Worm (Caenorhabditis elegans) whole organism, L4 larva: ENCODE results near the gene tps-2.
"Not testable (repeated sequence)": the region's sequence is repeated elsewhere in the genome, so short reads cannot be mapped to it uniquely, and the experiment has no call there.

ENCODE experiments used
- D1046.2 ChIP-seq: fragments of 200-800 bp; sonication (Bioruptor generic); IDR thresholded peaks from 2 replicates; pipeline ENCODE4 v1.3.6; 2022; ENCODE audit warnings: missing genetic modification characterization, missing compliant biosample characterization
- F37D6.2 ChIP-seq: sonication (generic microtip); optimal IDR thresholded peaks from 2 replicates; lab custom pipeline; 2016; ENCODE audit warnings: mild to moderate bottlenecking, missing genetic modification characterization, missing compliant biosample characterization
- T20F7.1 ChIP-seq: fragments of 200-800 bp; sonication (Bioruptor generic); optimal IDR thresholded peaks from 2 replicates; lab custom pipeline; 2018; ENCODE audit warnings: mild to moderate bottlenecking, missing genetic modification characterization, missing compliant biosample characterization
- T26A8.4 ChIP-seq: fragments of 200-800 bp; sonication (Bioruptor generic); IDR thresholded peaks from 2 replicates; pipeline ENCODE4 v1.3.6; 2022; ENCODE audit warnings: missing genetic modification characterization, missing compliant biosample characterization
- Y105C5A.15 ChIP-seq: fragments of 200-800 bp; sonication (Bioruptor generic); IDR thresholded peaks from 2 replicates; pipeline ENCODE4 v1.3.6; 2022; ENCODE audit warnings: missing genetic modification characterization, missing compliant biosample characterization
- Y48G9A.11 ChIP-seq: fragments of 200-800 bp; sonication (Bioruptor generic); IDR thresholded peaks from 2 replicates; pipeline ENCODE4 v1.3.6; 2022; ENCODE audit warnings: missing genetic modification reagents, missing genetic modification characterization, missing compliant biosample characterization
- Y75B8A.6 ChIP-seq: fragments of 200-800 bp; sonication (Bioruptor generic); IDR thresholded peaks from 2 replicates; pipeline ENCODE4 v1.3.6; 2022; ENCODE audit warnings: missing genetic modification reagents, missing genetic modification characterization, missing compliant biosample characterization
- ZK337.2 ChIP-seq: fragments of 200-800 bp; sonication (Bioruptor generic); IDR thresholded peaks from 2 replicates; pipeline ENCODE4 v1.3.6; 2022; ENCODE audit warnings: missing genetic modification reagents, missing genetic modification characterization, missing compliant biosample characterization
- ZK546.5 ChIP-seq, 2 experiments: sonication (generic microtip); optimal IDR thresholded peaks; 2 replicates each; lab custom pipeline; 2017; ENCODE audit warnings: missing biosample characterization in 2 of 2, missing genetic modification characterization in 2 of 2
- ceh-20 ChIP-seq: fragments of 200-800 bp; sonication (Bioruptor generic); IDR thresholded peaks from 2 replicates; pipeline ENCODE4 v1.3.6; 2022; ENCODE audit warnings: missing genetic modification reagents, missing genetic modification characterization, missing compliant biosample characterization
- daf-16 ChIP-seq, 3 experiments: sonication (generic microtip); optimal IDR thresholded peaks; 2 replicates each; lab custom pipeline; 2016 to 2017; ENCODE audit warnings: missing genetic modification characterization in 3 of 3, missing genetic modification reagents in 3 of 3, mild to moderate bottlenecking in 2 of 3, missing compliant biosample characterization in 2 of 3, missing biosample characterization in 1 of 3, moderate library complexity in 1 of 3
- daf-19 ChIP-seq: fragments of 200-800 bp; sonication (Bioruptor generic); conservative IDR thresholded peaks from 2 replicates; pipeline ENCODE4 v1.3.6; 2022; ENCODE audit warnings: missing genetic modification characterization, missing compliant biosample characterization
- dmd-6 ChIP-seq: fragments of 200-800 bp; sonication (Bioruptor generic); IDR thresholded peaks from 2 replicates; pipeline ENCODE4 v1.3.6; 2022; ENCODE audit warnings: missing genetic modification reagents, missing genetic modification characterization, missing compliant biosample characterization
- dmd-9 ChIP-seq: fragments of 200-800 bp; sonication (Bioruptor generic); IDR thresholded peaks from 2 replicates; pipeline ENCODE4 v1.3.6; 2022; ENCODE audit warnings: missing genetic modification reagents, missing genetic modification characterization, missing compliant biosample characterization
- dpl-1 ChIP-seq: fragments of 150-350 bp; optimal IDR thresholded peaks from 2 replicates; lab custom pipeline; 2014; ENCODE audit warnings: missing biosample characterization, missing genetic modification reagents, missing genetic modification characterization
- fkh-10 ChIP-seq: fragments of 150-350 bp; optimal IDR thresholded peaks from 2 replicates; lab custom pipeline; 2014; ENCODE audit warnings: missing biosample characterization, missing genetic modification reagents, missing genetic modification characterization
- hif-1 ChIP-seq, 2 experiments: sonication (generic microtip); optimal IDR thresholded peaks; 2 replicates each; lab custom pipeline; 2016 to 2017; ENCODE audit warnings: missing compliant biosample characterization in 2 of 2, missing genetic modification characterization in 2 of 2, missing genetic modification reagents in 2 of 2, missing genotype in 2 of 2, mild to moderate bottlenecking in 1 of 2
- hmg-1.1 ChIP-seq: fragments of 200-800 bp; sonication (Bioruptor generic); IDR thresholded peaks from 2 replicates; pipeline ENCODE4 v1.3.6; 2022; ENCODE audit warnings: missing genetic modification reagents, missing genetic modification characterization, missing compliant biosample characterization
- lin-13 ChIP-seq: fragments of 150-350 bp; optimal IDR thresholded peaks from 2 replicates; lab custom pipeline; 2014; ENCODE audit warnings: missing biosample characterization, missing genetic modification reagents, missing genetic modification characterization
- lin-29 ChIP-seq: fragments of 200-800 bp; sonication (Bioruptor generic); IDR thresholded peaks from 2 replicates; pipeline ENCODE4 v1.3.6; 2022; ENCODE audit warnings: missing genetic modification reagents, missing genetic modification characterization, missing compliant biosample characterization
- lin-38 ChIP-seq: fragments of 200-800 bp; sonication (Bioruptor generic); IDR thresholded peaks from 2 replicates; pipeline ENCODE4 v1.3.6; 2022; ENCODE audit warnings: missing genetic modification reagents, missing genetic modification characterization, missing compliant biosample characterization
- lsy-2 ChIP-seq, 2 experiments: fragments of 150-350 bp in 1 of 2; sonication (generic microtip) in 1 of 2; optimal IDR thresholded peaks; 2 replicates each; lab custom pipeline; 2014 to 2017; ENCODE audit warnings: missing biosample characterization in 2 of 2, missing genetic modification characterization in 2 of 2
- madf-5 ChIP-seq, 2 experiments: fragments of 200-800 bp; sonication (Bioruptor generic); IDR thresholded peaks; 2 replicates each; pipeline ENCODE4 v1.3.6; 2022; ENCODE audit warnings: missing compliant biosample characterization in 2 of 2, missing genetic modification characterization in 2 of 2
- madf-9 ChIP-seq: fragments of 200-800 bp; sonication (Bioruptor generic); conservative IDR thresholded peaks from 2 replicates; pipeline ENCODE4 v1.3.6; 2022; ENCODE audit warnings: missing genetic modification reagents, missing genetic modification characterization, missing compliant biosample characterization
- mdt-29 ChIP-seq: fragments of 200-800 bp; sonication (Bioruptor generic); IDR thresholded peaks from 2 replicates; pipeline ENCODE4 v1.3.6; 2022; ENCODE audit warnings: missing genetic modification reagents, missing genetic modification characterization, missing compliant biosample characterization
- mes-2 ChIP-seq: sonication (generic microtip); optimal IDR thresholded peaks from 2 replicates; lab custom pipeline; 2016; ENCODE audit warnings: missing genotype, mild to moderate bottlenecking, missing genetic modification characterization, missing compliant biosample characterization; ENCODE audit not compliant: poor library complexity, severe bottlenecking
- nhr-10 ChIP-seq: fragments of 150-350 bp; optimal IDR thresholded peaks from 2 replicates; lab custom pipeline; 2014; ENCODE audit warnings: missing biosample characterization, missing genetic modification characterization
- nhr-237 ChIP-seq: sonication (generic microtip); optimal IDR thresholded peaks from 2 replicates; lab custom pipeline; 2017; ENCODE audit warnings: missing biosample characterization, missing genetic modification characterization
- nhr-28 ChIP-seq: fragments of 150-350 bp; optimal IDR thresholded peaks from 2 replicates; lab custom pipeline; 2014; ENCODE audit warnings: missing biosample characterization, missing genetic modification characterization
- nhr-41 ChIP-seq: fragments of 200-800 bp; sonication (Bioruptor generic); IDR thresholded peaks from 2 replicates; pipeline ENCODE4 v1.3.6; 2022; ENCODE audit warnings: missing genetic modification reagents, missing genetic modification characterization, missing compliant biosample characterization
- nhr-42 ChIP-seq: fragments of 200-800 bp; sonication (Bioruptor generic); IDR thresholded peaks from 2 replicates; pipeline ENCODE4 v1.3.6; 2022; ENCODE audit warnings: missing genetic modification characterization, missing compliant biosample characterization
- nhr-48 ChIP-seq: sonication (generic microtip); optimal IDR thresholded peaks from 2 replicates; lab custom pipeline; 2016; ENCODE audit warnings: mild to moderate bottlenecking, missing genetic modification characterization, missing compliant biosample characterization
- nhr-76 ChIP-seq: fragments of 150-350 bp; optimal IDR thresholded peaks from 2 replicates; lab custom pipeline; 2014; ENCODE audit warnings: missing biosample characterization, missing genetic modification characterization
- nhr-77 ChIP-seq: fragments of 150-350 bp; optimal IDR thresholded peaks from 2 replicates; lab custom pipeline; 2014; ENCODE audit warnings: missing biosample characterization, missing genetic modification characterization
- pha-4 ChIP-seq, 2 experiments: fragments of 150-350 bp in 1 of 2; fragments of 200-800 bp in 1 of 2; sonication (Bioruptor generic) in 1 of 2; IDR thresholded peaks in 1 of 2; optimal IDR thresholded peaks in 1 of 2; 2 replicates each; pipeline versions ENCODE4 v1.3.6 to Lab custom; 2014 to 2022; ENCODE audit warnings: missing genetic modification characterization in 2 of 2, missing genetic modification reagents in 2 of 2, missing biosample characterization in 1 of 2, missing compliant biosample characterization in 1 of 2
- pqm-1 ChIP-seq: sonication (generic microtip); optimal IDR thresholded peaks from 2 replicates; lab custom pipeline; 2017; ENCODE audit warnings: missing biosample characterization, missing genetic modification characterization
- rbr-2 ChIP-seq: sonication (generic microtip); optimal IDR thresholded peaks from 2 replicates; lab custom pipeline; 2016; ENCODE audit warnings: missing genotype, missing genetic modification characterization, missing compliant biosample characterization
- saeg-2 ChIP-seq: fragments of 200-800 bp; sonication (Bioruptor generic); IDR thresholded peaks from 2 replicates; pipeline ENCODE4 v1.3.6; 2022; ENCODE audit warnings: missing genetic modification reagents, missing genetic modification characterization, missing compliant biosample characterization
- spr-1 ChIP-seq: sonication (generic microtip); optimal IDR thresholded peaks from 2 replicates; lab custom pipeline; 2016; ENCODE audit warnings: mild to moderate bottlenecking, missing genetic modification characterization, missing compliant biosample characterization
- spr-3 ChIP-seq: fragments of 200-800 bp; sonication (Bioruptor generic); optimal IDR thresholded peaks from 2 replicates; lab custom pipeline; 2018; ENCODE audit warnings: mild to moderate bottlenecking, missing genetic modification characterization, missing compliant biosample characterization
- tag-97 ChIP-seq: fragments of 200-800 bp; sonication (Bioruptor generic); IDR thresholded peaks from 2 replicates; pipeline ENCODE4 v1.3.6; 2022; ENCODE audit warnings: missing genetic modification characterization, missing compliant biosample characterization
- tra-1 ChIP-seq: fragments of 200-800 bp; sonication (Bioruptor generic); IDR thresholded peaks from 2 replicates; pipeline ENCODE4 v1.3.6; 2022; ENCODE audit warnings: missing genetic modification reagents, missing genetic modification characterization, missing compliant biosample characterization
- unc-130 ChIP-seq: sonication (generic microtip); optimal IDR thresholded peaks from 2 replicates; lab custom pipeline; 2016; ENCODE audit warnings: missing genetic modification reagents, missing genetic modification characterization, missing compliant biosample characterization
- zfp-2 ChIP-seq: sonication (generic microtip); optimal IDR thresholded peaks from 2 replicates; lab custom pipeline; 2016; ENCODE audit warnings: mild to moderate bottlenecking, missing genetic modification characterization, missing compliant biosample characterization

The tps-2 gene

DNA sequence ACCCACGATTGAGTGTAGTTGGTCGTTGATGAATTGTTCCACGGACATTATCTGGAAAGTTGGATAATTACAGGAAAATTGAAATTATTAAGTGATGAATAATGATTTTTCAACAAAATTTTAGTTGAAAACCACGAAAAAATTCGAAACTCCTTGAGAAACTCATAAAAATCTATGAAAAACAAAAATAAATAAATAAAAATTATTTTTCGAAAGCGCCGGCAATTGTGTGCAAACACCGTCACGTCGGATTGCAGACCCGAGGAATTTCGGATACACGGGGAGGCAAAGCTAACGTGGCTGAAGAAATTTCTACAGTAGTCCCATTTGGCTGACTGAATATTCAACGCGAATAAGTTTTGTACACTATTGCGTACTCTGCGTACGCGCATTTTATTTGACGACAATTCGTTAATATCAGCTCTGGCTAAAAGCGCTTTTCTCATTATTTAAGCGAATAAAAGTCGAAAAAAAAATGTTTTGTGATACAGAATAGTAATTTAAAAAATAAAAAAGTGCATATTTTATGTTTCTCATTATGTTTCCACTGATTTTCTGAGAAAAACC lies 39.1 kb upstream of the tps-2 start, which contains the start of gene mog-4 (continued):
- peak; percentile 100 for TF ChIP-seq nhr-42
- peak; percentile 100 for TF ChIP-seq tag-97 (GFP tag; lab: Robert Waterston, UW)
- peak; percentile 98 for TF ChIP-seq lin-29 (GFP tag; lab: Robert Waterston, UW)
- TF ChIP-seq saeg-2 (GFP tag; lab: Robert Waterston, UW), result peak; percentile 98
- TF ChIP-seq ceh-20, result peak; percentile 100
- TF ChIP-seq pha-4 (GFP tag; IDR thresholded peaks at IDR 0.05; lab: Robert Waterston, UW), result peak; percentile 99
- TF ChIP-seq pha-4 (tag; optimal IDR thresholded peaks at IDR 0.05; lab: Kevin White, UChicago), result not testable (repeated sequence)
- peak; percentile 62 for TF ChIP-seq lin-13
- peak; percentile 100 for TF ChIP-seq tra-1
- peak; percentile 43 for TF ChIP-seq nhr-76 (tag; lab: Kevin White, UChicago)
- peak in 1 of 2 experiments; percentile 63 for TF ChIP-seq ZK546.5 (tag; optimal IDR thresholded peaks at IDR 0.05; lab: Kevin White, UChicago)
- peak; percentile 92 for TF ChIP-seq F37D6.2 (tag; lab: Kevin White, UChicago)
- peak; percentile 87 for TF ChIP-seq nhr-48 (tag; lab: Kevin White, UChicago)
- TF ChIP-seq dmd-6 (GFP tag; lab: Robert Waterston, UW), result peak; percentile 100
- peak; percentile 100 for TF ChIP-seq dmd-9 (GFP tag; lab: Robert Waterston, UW)
- TF ChIP-seq Y105C5A.15, result peak; percentile 89
- TF ChIP-seq Y48G9A.11, result peak; percentile 98
- TF ChIP-seq T20F7.1, result peak; percentile 95
- peak; percentile 84 for TF ChIP-seq spr-3 (GFP tag; lab: Kevin White, UChicago)
- peak; percentile 98 for TF ChIP-seq nhr-41 (GFP tag; lab: Robert Waterston, UW)
- TF ChIP-seq nhr-237 (tag; lab: Kevin White, UChicago), result peak; percentile 54
- TF ChIP-seq D1046.2 (GFP tag; lab: Robert Waterston, UW), result peak; percentile 98
- peak; percentile 98 for TF ChIP-seq rbr-2 (tag; lab: Kevin White, UChicago)
- TF ChIP-seq mes-2, result peak; percentile 98
- TF ChIP-seq nhr-28 (tag; lab: Kevin White, UChicago), result peak; percentile 58
- peak; percentile 5 for TF ChIP-seq pqm-1 (tag; lab: Kevin White, UChicago)
- peak; percentile 99 for TF ChIP-seq mdt-29
- peak; percentile 100 for TF ChIP-seq hmg-1.1 (GFP tag; lab: Robert Waterston, UW)
- TF ChIP-seq zfp-2, result peak; percentile 87
- TF ChIP-seq fkh-10 (GFP tag; lab: Kevin White, UChicago), result peak; percentile 75
- peak; percentile 70 to 92 for TF ChIP-seq daf-16 (GFP tag; optimal IDR thresholded peaks at IDR 0.05; lab: Kevin White, UChicago)
- TF ChIP-seq daf-16 (tag; optimal IDR thresholded peaks at IDR 0.05; lab: Kevin White, UChicago), result peak; percentile 76
- peak; percentile 100 for TF ChIP-seq madf-9 (GFP tag; lab: Robert Waterston, UW)
- peak; percentile 98 for TF ChIP-seq daf-19 (GFP tag; lab: Robert Waterston, UW)
- TF ChIP-seq T26A8.4 (GFP tag; lab: Robert Waterston, UW), result peak; percentile 99
- peak; percentile 79 for TF ChIP-seq dpl-1
- peak; percentile 93 for TF ChIP-seq spr-1 (tag; lab: Kevin White, UChicago)
- peak; percentile 62 for TF ChIP-seq nhr-10 (tag; lab: Kevin White, UChicago)
- peak; percentile 97 to 99 for TF ChIP-seq lsy-2 (tag; optimal IDR thresholded peaks at IDR 0.05; lab: Kevin White, UChicago)
- peak; percentile 100 for TF ChIP-seq Y75B8A.6 (GFP tag; lab: Robert Waterston, UW)

DNA sequence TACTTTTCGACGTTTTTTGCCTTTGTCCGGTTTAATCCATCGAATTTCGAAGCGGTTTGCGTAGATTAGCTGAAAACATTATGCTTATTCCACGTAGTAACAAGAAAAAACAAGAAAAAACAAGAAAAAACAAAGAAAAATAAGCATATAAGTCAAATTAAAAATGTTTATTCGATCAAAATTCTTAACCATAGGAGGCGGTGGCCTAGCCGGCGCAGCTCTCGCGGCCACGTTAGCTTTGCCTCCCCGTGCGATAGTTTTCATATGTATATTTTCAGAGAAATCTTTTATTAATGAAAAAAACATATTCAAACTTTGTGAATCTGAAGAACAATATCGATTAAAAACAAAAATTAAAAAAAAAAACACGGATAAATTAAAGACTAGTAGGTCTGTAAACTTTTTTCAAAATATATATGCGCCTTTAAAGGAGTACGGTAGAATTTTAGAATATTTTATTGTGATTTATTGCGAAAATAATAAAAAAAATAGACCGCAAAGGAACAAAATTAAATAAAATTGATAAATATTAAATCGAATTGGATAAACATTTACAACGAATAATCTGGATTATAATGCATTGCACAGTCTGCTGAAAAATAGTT lies 36.8 kb upstream of the tps-2 start:
- peak in 1 of 2 experiments; percentile 43; a peak in 1 of 4 replicates for TF ChIP-seq madf-5 (GFP tag; IDR thresholded peaks at IDR 0.05; lab: Robert Waterston, UW)
- peak; percentile 69; the same call in 1 of the 2 replicates for TF ChIP-seq ZK337.2 (GFP tag; lab: Robert Waterston, UW)
- peak; percentile 48 for TF ChIP-seq lin-38 (GFP tag; lab: Robert Waterston, UW)
- TF ChIP-seq nhr-77, result peak; percentile 32
- TF ChIP-seq hif-1 (tag; optimal IDR thresholded peaks at IDR 0.05; lab: Kevin White, UChicago), result peak in 1 of 2 experiments; percentile 32
- 0 out of 2 replicates have a peak, but pooled peaks have one; percentile 44 for TF ChIP-seq hmg-1.1 (GFP tag; lab: Robert Waterston, UW)
- TF ChIP-seq lsy-2 (tag; optimal IDR thresholded peaks at IDR 0.05; lab: Kevin White, UChicago), result peak; percentile 15 to 94
- peak; percentile 71 for TF ChIP-seq mes-2
- TF ChIP-seq unc-130 (GFP tag; lab: Kevin White, UChicago), result peak; percentile 12
